Fruit fly (Drosophila melanogaster) whole organism, embryonic: Measurements from ENCODE around the gene CG15362.

Experiments used
- Aef1 ChIP-seq: fragments of 200-800 bp; sonication (Bioruptor generic); IDR thresholded peaks from 3 replicates; pipeline ENCODE4 v1.3.6; 2022; ENCODE audit warnings: missing biosample characterization, missing genetic modification characterization
- Atf-2 ChIP-seq: fragments of 200-800 bp; sonication (Bioruptor generic); optimal IDR thresholded peaks from 2 replicates; lab custom pipeline; 2016; ENCODE audit warnings: missing biosample characterization, missing genetic modification characterization
- Bdp1 ChIP-seq: fragments of 200-800 bp; sonication (Bioruptor generic); optimal IDR thresholded peaks from 3 replicates; lab custom pipeline; 2016; ENCODE audit warnings: missing biosample characterization, missing genetic modification characterization
- CG10267 ChIP-seq: fragments of 200-800 bp; sonication (Bioruptor generic); optimal IDR thresholded peaks from 2 replicates; lab custom pipeline; 2018; ENCODE audit warnings: missing biosample characterization, mild to moderate bottlenecking, missing genetic modification characterization, moderate library complexity
- CG10565 ChIP-seq: fragments of 200-800 bp; sonication (Bioruptor generic); optimal IDR thresholded peaks from 3 replicates; lab custom pipeline; 2016; ENCODE audit warnings: missing biosample characterization, mild to moderate bottlenecking, missing genetic modification characterization
- CG11696 ChIP-seq: fragments of 200-800 bp; sonication (Bioruptor generic); IDR thresholded peaks from 2 replicates; pipeline ENCODE4 v1.3.6; 2022; ENCODE audit warnings: missing biosample characterization, missing genetic modification characterization
- CG12155 ChIP-seq: fragments of 200-800 bp; sonication (Bioruptor generic); optimal IDR thresholded peaks from 3 replicates; lab custom pipeline; 2016; ENCODE audit warnings: missing biosample characterization, missing genetic modification characterization
- CG14014 ChIP-seq: fragments of 200-800 bp; sonication (Bioruptor generic); IDR thresholded peaks from 2 replicates; pipeline ENCODE4 v1.3.6; 2022; ENCODE audit warnings: missing biosample characterization, missing genetic modification characterization
- CG15073 ChIP-seq: fragments of 200-800 bp; sonication (Bioruptor generic); optimal IDR thresholded peaks from 2 replicates; lab custom pipeline; 2016; ENCODE audit warnings: missing biosample characterization, missing genetic modification characterization
- CG15696 ChIP-seq: fragments of 200-800 bp; sonication (Bioruptor generic); optimal IDR thresholded peaks from 2 replicates; lab custom pipeline; 2019; ENCODE audit warnings: missing biosample characterization, mild to moderate bottlenecking, missing genetic modification characterization, moderate library complexity
- CG1647 ChIP-seq: fragments of 200-800 bp; sonication (Bioruptor generic); optimal IDR thresholded peaks from 3 replicates; lab custom pipeline; 2016; ENCODE audit warnings: missing biosample characterization, missing genetic modification characterization
- CG17328 ChIP-seq: fragments of 200-800 bp; sonication (Bioruptor generic); IDR thresholded peaks from 2 replicates; pipeline ENCODE4 v1.3.6; 2022; ENCODE audit warnings: missing biosample characterization, missing genetic modification characterization
- CG17612 ChIP-seq: fragments of 200-800 bp; sonication (Bioruptor generic); IDR thresholded peaks from 2 replicates; pipeline ENCODE4 v1.3.6; 2022; ENCODE audit warnings: missing biosample characterization, missing genetic modification characterization
- CG17912 ChIP-seq: fragments of 200-800 bp; sonication (Bioruptor generic); optimal IDR thresholded peaks from 2 replicates; lab custom pipeline; 2018; ENCODE audit warnings: missing biosample characterization, mild to moderate bottlenecking, missing genetic modification characterization
- CG18599 ChIP-seq: fragments of 200-800 bp; sonication (Bioruptor generic); optimal IDR thresholded peaks from 3 replicates; lab custom pipeline; 2017; ENCODE audit warnings: missing biosample characterization, missing genetic modification characterization, mild to moderate bottlenecking, moderate library complexity, missing genetic modification reagents
- CG3407 ChIP-seq: fragments of 200-800 bp; sonication (Bioruptor generic); optimal IDR thresholded peaks from 2 replicates; lab custom pipeline; 2018; ENCODE audit warnings: missing biosample characterization, mild to moderate bottlenecking, missing genetic modification characterization
- CG3838 ChIP-seq: fragments of 200-800 bp; sonication (Bioruptor generic); optimal IDR thresholded peaks from 3 replicates; lab custom pipeline; 2016; ENCODE audit warnings: missing biosample characterization, missing genetic modification characterization
- CG7839 ChIP-seq: fragments of 200-800 bp; sonication (Bioruptor generic); optimal IDR thresholded peaks from 3 replicates; lab custom pipeline; 2018; ENCODE audit warnings: missing biosample characterization, mild to moderate bottlenecking, missing genetic modification characterization, moderate library complexity
- CG8290 ChIP-seq, 3 experiments: fragments of 200-800 bp; sonication (Bioruptor generic); optimal IDR thresholded peaks; 2 replicates each; lab custom pipeline; 2016 to 2019; ENCODE audit warnings: missing biosample characterization in 3 of 3, missing genetic modification characterization in 3 of 3, mild to moderate bottlenecking in 2 of 3, moderate library complexity in 1 of 3
- CG8765 ChIP-seq: fragments of 200-800 bp; sonication (Bioruptor generic); IDR thresholded peaks from 2 replicates; pipeline ENCODE4 v1.3.6; 2022; ENCODE audit warnings: missing biosample characterization, missing genetic modification characterization
- CTCF ChIP-seq: fragments of 200-800 bp; sonication (Bioruptor generic); optimal IDR thresholded peaks from 2 replicates; lab custom pipeline; 2017; ENCODE audit warnings: missing biosample characterization, mild to moderate bottlenecking, missing genetic modification characterization, moderate library complexity
- D19B ChIP-seq: fragments of 200-800 bp; sonication (Bioruptor generic); optimal IDR thresholded peaks from 2 replicates; lab custom pipeline; 2017; ENCODE audit warnings: missing biosample characterization, mild to moderate bottlenecking, missing genetic modification characterization
- HLH4C ChIP-seq: fragments of 200-800 bp; sonication (Bioruptor generic); IDR thresholded peaks from 3 replicates; pipeline ENCODE4 v1.3.6; 2022; ENCODE audit warnings: missing biosample characterization, missing genetic modification characterization; ENCODE audit not compliant: partially characterized antibody
- Hey ChIP-seq: fragments of 200-800 bp; sonication (Bioruptor generic); optimal IDR thresholded peaks from 3 replicates; lab custom pipeline; 2018; ENCODE audit warnings: missing biosample characterization, mild to moderate bottlenecking, missing genetic modification characterization
- HmgD ChIP-seq: fragments of 200-800 bp; sonication (Bioruptor generic); optimal IDR thresholded peaks from 3 replicates; lab custom pipeline; 2016; ENCODE audit warnings: missing biosample characterization, missing genetic modification characterization
- HmgZ ChIP-seq: fragments of 200-800 bp; sonication (Bioruptor generic); optimal IDR thresholded peaks from 2 replicates; lab custom pipeline; 2018; ENCODE audit warnings: missing biosample characterization, mild to moderate bottlenecking, missing genetic modification characterization
- MBD-R2 ChIP-seq: fragments of 200-800 bp; sonication (Bioruptor generic); IDR thresholded peaks from 2 replicates; pipeline ENCODE4 v1.3.6; 2022; ENCODE audit warnings: missing biosample characterization, missing genetic modification characterization
- Pdp1 ChIP-seq, 2 experiments: fragments of 200-800 bp; sonication (Bioruptor generic); optimal IDR thresholded peaks; 3 replicates each; lab custom pipeline; 2016; ENCODE audit warnings: missing biosample characterization in 2 of 2, missing genetic modification characterization in 2 of 2, mild to moderate bottlenecking in 1 of 2, moderate library complexity in 1 of 2
- Six4 ChIP-seq: fragments of 200-800 bp; sonication (Bioruptor generic); optimal IDR thresholded peaks from 2 replicates; lab custom pipeline; 2016; ENCODE audit warnings: missing biosample characterization, missing genetic modification characterization
- Vsx1 ChIP-seq: fragments of 200-800 bp; sonication (Bioruptor generic); optimal IDR thresholded peaks from 2 replicates; lab custom pipeline; 2017; ENCODE audit warnings: missing biosample characterization, mild to moderate bottlenecking, missing genetic modification characterization, missing genetic modification reagents
- dm ChIP-seq: fragments of 200-800 bp; sonication (Bioruptor generic); optimal IDR thresholded peaks from 3 replicates; lab custom pipeline; 2016; ENCODE audit warnings: missing biosample characterization, missing genetic modification characterization
- dysf ChIP-seq: fragments of 200-800 bp; sonication (Bioruptor generic); IDR thresholded peaks from 3 replicates; pipeline ENCODE4 v1.3.6; 2022; ENCODE audit warnings: missing biosample characterization, missing genetic modification characterization
- ems ChIP-seq: fragments of 200-800 bp; sonication (Bioruptor generic); optimal IDR thresholded peaks from 3 replicates; lab custom pipeline; 2016; ENCODE audit warnings: missing biosample characterization, missing genetic modification characterization
- fd96Cb ChIP-seq: fragments of 200-800 bp; sonication (Bioruptor generic); optimal IDR thresholded peaks from 2 replicates; lab custom pipeline; 2018; ENCODE audit warnings: missing biosample characterization, mild to moderate bottlenecking, missing genetic modification characterization, moderate library complexity
- gce ChIP-seq: fragments of 200-800 bp; sonication (Bioruptor generic); IDR thresholded peaks from 3 replicates; pipeline ENCODE4 v1.3.6; 2022; ENCODE audit warnings: missing biosample characterization, missing genetic modification characterization
- gem ChIP-seq: fragments of 200-800 bp; sonication (Bioruptor generic); optimal IDR thresholded peaks from 2 replicates; lab custom pipeline; 2019; ENCODE audit warnings: missing biosample characterization, mild to moderate bottlenecking, missing genetic modification characterization, moderate library complexity
- grn ChIP-seq: fragments of 200-800 bp; sonication (Bioruptor generic); optimal IDR thresholded peaks from 3 replicates; lab custom pipeline; 2017; ENCODE audit warnings: missing biosample characterization, missing genetic modification characterization
- mam ChIP-seq: fragments of 200-800 bp; sonication (Bioruptor generic); optimal IDR thresholded peaks from 3 replicates; lab custom pipeline; 2016; ENCODE audit warnings: missing biosample characterization, missing genetic modification characterization
- nerfin-2 ChIP-seq: fragments of 200-800 bp; sonication (Bioruptor generic); IDR thresholded peaks from 2 replicates; pipeline ENCODE4 v1.3.6; 2022; ENCODE audit warnings: missing biosample characterization, missing genetic modification characterization; ENCODE audit not compliant: partially characterized antibody
- phol ChIP-seq: fragments of 200-800 bp; sonication (Bioruptor generic); optimal IDR thresholded peaks from 3 replicates; lab custom pipeline; 2018; ENCODE audit warnings: missing biosample characterization, mild to moderate bottlenecking, missing genetic modification characterization, moderate library complexity
- ranshi ChIP-seq: fragments of 200-800 bp; sonication (Bioruptor generic); IDR thresholded peaks from 2 replicates; pipeline ENCODE4 v1.3.6; 2022; ENCODE audit warnings: missing biosample characterization, missing genetic modification characterization
- schlank ChIP-seq: fragments of 200-800 bp; sonication (Bioruptor generic); optimal IDR thresholded peaks from 2 replicates; lab custom pipeline; 2018; ENCODE audit warnings: missing biosample characterization, mild to moderate bottlenecking, missing genetic modification characterization
- stwl ChIP-seq: fragments of 200-800 bp; sonication (Bioruptor generic); optimal IDR thresholded peaks from 3 replicates; lab custom pipeline; 2018; ENCODE audit warnings: missing biosample characterization, mild to moderate bottlenecking, missing genetic modification characterization, moderate library complexity
- tgo ChIP-seq: fragments of 200-800 bp; sonication (Bioruptor generic); IDR thresholded peaks from 3 replicates; pipeline ENCODE4 v1.3.6; 2022; ENCODE audit warnings: missing biosample characterization, missing genetic modification characterization
- tin ChIP-seq: fragments of 200-800 bp; sonication (Bioruptor generic); optimal IDR thresholded peaks from 3 replicates; lab custom pipeline; 2016; ENCODE audit warnings: missing biosample characterization, missing genetic modification characterization
- tna ChIP-seq: fragments of 200-800 bp; sonication (Bioruptor generic); IDR thresholded peaks from 2 replicates; pipeline ENCODE4 v1.3.6; 2022; ENCODE audit warnings: missing biosample characterization, missing genetic modification characterization; ENCODE audit not compliant: partially characterized antibody
- zen ChIP-seq: fragments of 200-800 bp; sonication (Bioruptor generic); optimal IDR thresholded peaks from 3 replicates; lab custom pipeline; 2018; ENCODE audit warnings: missing biosample characterization, mild to moderate bottlenecking, missing genetic modification characterization, moderate library complexity
- zf30C ChIP-seq: fragments of 200-800 bp; sonication (Bioruptor generic); optimal IDR thresholded peaks from 3 replicates; lab custom pipeline; 2018; ENCODE audit warnings: missing biosample characterization, mild to moderate bottlenecking, missing genetic modification characterization

CG15362 gene

dm6 chr2L:1986343-1987280, 5.6 kb downstream of the CG15362 start (continued):
- peak; percentile 15 for TF ChIP-seq Atf-2 (GFP tag; lab: Kevin White, UChicago)
- TF ChIP-seq tna: no peak
- no peak for TF ChIP-seq dm (GFP tag; lab: Kevin White, UChicago)
- peak; percentile 56 for TF ChIP-seq CG1647
- TF ChIP-seq CG17612 (GFP tag; lab: Robert Waterston, UW): no peak
- TF ChIP-seq CG10267 (tag; lab: Kevin White, UChicago): peak; percentile 4
- TF ChIP-seq tgo (GFP tag; lab: Robert Waterston, UW): peak; percentile 41; the same call in 1 of the 3 replicates
- TF ChIP-seq zen (tag; lab: Kevin White, UChicago): no peak
- no peak for TF ChIP-seq CG3838
- peak; percentile 28; the same call in 1 of the 2 replicates for TF ChIP-seq MBD-R2 (GFP tag; lab: Robert Waterston, UW)
- no peak for TF ChIP-seq Six4 (GFP tag; lab: Kevin White, UChicago)
- peak; percentile 25 to 58 for TF ChIP-seq Pdp1 (GFP tag; optimal IDR thresholded peaks at IDR 0.05; lab: Kevin White, UChicago)
- no peak; the same call in 2 of the 3 replicates for TF ChIP-seq gce
- no peak for TF ChIP-seq CG15073 (GFP tag; lab: Kevin White, UChicago)
- no peak for TF ChIP-seq CG10565 (GFP tag; lab: Kevin White, UChicago)
- TF ChIP-seq D19B: peak; percentile 53
- peak; percentile 42; the same call in 1 of the 2 replicates for TF ChIP-seq CG11696 (GFP tag; lab: Robert Waterston, UW)
- TF ChIP-seq Vsx1: no peak
- no peak for TF ChIP-seq CTCF
- peak; percentile 13 for TF ChIP-seq fd96Cb (tag; lab: Kevin White, UChicago)
- 0 out of 2 replicates have a peak, but pooled peaks have one; percentile 32 for TF ChIP-seq CG17328
- TF ChIP-seq CG3407 (GFP tag; lab: Kevin White, UChicago): no peak
- TF ChIP-seq CG12155: peak; percentile 35
- peak; percentile 89 for TF ChIP-seq grn (GFP tag; lab: Kevin White, UChicago)
- TF ChIP-seq Bdp1 (GFP tag; lab: Kevin White, UChicago): peak; percentile 4
- TF ChIP-seq CG8290 (GFP tag; optimal IDR thresholded peaks at IDR 0.05; lab: Kevin White, UChicago): no peak
- peak in 1 of 2 experiments; percentile 73 for TF ChIP-seq CG8290 (tag; optimal IDR thresholded peaks at IDR 0.05; lab: Kevin White, UChicago)
- TF ChIP-seq zf30C (GFP tag; lab: Kevin White, UChicago): no peak
- peak; percentile 61 for TF ChIP-seq CG14014
- peak; percentile 41 for TF ChIP-seq ems (GFP tag; lab: Kevin White, UChicago)
- TF ChIP-seq CG18599 (GFP tag; lab: Kevin White, UChicago): peak; percentile 63
- TF ChIP-seq CG8765 (GFP tag; lab: Robert Waterston, UW): no peak
- TF ChIP-seq CG7839: peak; percentile 60
- no peak for TF ChIP-seq stwl
- TF ChIP-seq Aef1 (GFP tag; lab: Robert Waterston, UW): peak; percentile 48; the same call in 2 of the 3 replicates
- peak; percentile 54 for TF ChIP-seq tin (GFP tag; lab: Kevin White, UChicago)
- no peak for TF ChIP-seq nerfin-2 (GFP tag; lab: Robert Waterston, UW)
- TF ChIP-seq schlank (tag; lab: Kevin White, UChicago): no peak
- no peak for TF ChIP-seq Hey
- peak; percentile 59 for TF ChIP-seq gem
- peak; percentile 37 for TF ChIP-seq HmgZ (tag; lab: Kevin White, UChicago)
- peak; percentile 58; the same call in 2 of the 3 replicates for TF ChIP-seq dysf
- TF ChIP-seq phol: peak; percentile 25
- TF ChIP-seq CG17912: no peak
- 0 out of 2 replicates have a peak, but pooled peaks have one; percentile 24 for TF ChIP-seq ranshi
- peak; percentile 42 for TF ChIP-seq mam (GFP tag; lab: Kevin White, UChicago)
- no peak for TF ChIP-seq CG15696 (tag; lab: Kevin White, UChicago)
- TF ChIP-seq HLH4C (GFP tag; lab: Robert Waterston, UW): no peak
- no peak for TF ChIP-seq HmgD (GFP tag; lab: Kevin White, UChicago)
